Fruit fly (Drosophila melanogaster) whole organism, embryonic: ENCODE data around the gene Pex7.

Experiments used
- BtbVII ChIP-seq: fragments of 200-800 bp; sonication (Bioruptor generic); optimal IDR thresholded peaks from 3 replicates; lab custom pipeline; 2017; ENCODE audit warnings: missing biosample characterization, mild to moderate bottlenecking, missing genetic modification characterization
- CG10431 ChIP-seq: fragments of 200-800 bp; sonication (Bioruptor generic); optimal IDR thresholded peaks from 3 replicates; lab custom pipeline; 2018; ENCODE audit warnings: missing biosample characterization, mild to moderate bottlenecking, missing genetic modification characterization
- CG12071 ChIP-seq: fragments of 200-800 bp; sonication (Bioruptor generic); optimal IDR thresholded peaks from 3 replicates; lab custom pipeline; 2018; ENCODE audit warnings: missing biosample characterization, mild to moderate bottlenecking, missing genetic modification characterization
- CG12744 ChIP-seq: fragments of 200-800 bp; sonication (Bioruptor generic); optimal IDR thresholded peaks from 2 replicates; lab custom pipeline; 2016; ENCODE audit warnings: missing biosample characterization, missing genetic modification characterization
- CG12769 ChIP-seq: fragments of 200-800 bp; sonication (Bioruptor generic); optimal IDR thresholded peaks from 2 replicates; lab custom pipeline; 2019; ENCODE audit warnings: missing biosample characterization, mild to moderate bottlenecking, missing genetic modification characterization, moderate library complexity
- CG13424 ChIP-seq: fragments of 200-800 bp; sonication (Bioruptor generic); optimal IDR thresholded peaks from 2 replicates; lab custom pipeline; 2019; ENCODE audit warnings: missing biosample characterization, mild to moderate bottlenecking, missing genetic modification characterization, moderate library complexity
- CG13775 ChIP-seq: fragments of 200-800 bp; sonication (Bioruptor generic); optimal IDR thresholded peaks from 3 replicates; lab custom pipeline; 2017; ENCODE audit warnings: missing biosample characterization, mild to moderate bottlenecking, missing genetic modification characterization
- CG14441 ChIP-seq: fragments of 200-800 bp; sonication (Bioruptor generic); IDR thresholded peaks from 2 replicates; pipeline ENCODE4 v1.3.6; 2022; ENCODE audit warnings: missing biosample characterization, missing genetic modification characterization
- CG34224 ChIP-seq: fragments of 200-800 bp; sonication (Bioruptor generic); IDR thresholded peaks from 3 replicates; pipeline ENCODE4 v1.3.6; 2022; ENCODE audit warnings: missing biosample characterization, missing genetic modification characterization; ENCODE audit not compliant: partially characterized antibody
- CG4404 ChIP-seq: fragments of 200-800 bp; sonication (Bioruptor generic); IDR thresholded peaks from 2 replicates; pipeline ENCODE4 v1.3.6; 2022; ENCODE audit warnings: missing biosample characterization, missing genetic modification characterization
- CG6813 ChIP-seq: fragments of 200-800 bp; sonication (Bioruptor generic); optimal IDR thresholded peaks from 2 replicates; lab custom pipeline; 2017; ENCODE audit warnings: missing biosample characterization, missing genetic modification characterization, mild to moderate bottlenecking, moderate library complexity, missing genetic modification reagents
- CG7372 ChIP-seq: fragments of 200-800 bp; sonication (Bioruptor generic); IDR thresholded peaks from 2 replicates; pipeline ENCODE4 v1.3.6; 2022; ENCODE audit warnings: missing biosample characterization, missing genetic modification characterization
- CG7745 ChIP-seq: fragments of 200-800 bp; sonication (Bioruptor generic); optimal IDR thresholded peaks from 2 replicates; lab custom pipeline; 2018; ENCODE audit warnings: missing biosample characterization, mild to moderate bottlenecking, missing genetic modification characterization, moderate library complexity
- CG7987 ChIP-seq: fragments of 200-800 bp; sonication (Bioruptor generic); optimal IDR thresholded peaks from 2 replicates; lab custom pipeline; 2018; ENCODE audit warnings: missing biosample characterization, mild to moderate bottlenecking, missing genetic modification characterization, moderate library complexity
- CG8281 ChIP-seq: fragments of 200-800 bp; sonication (Bioruptor generic); optimal IDR thresholded peaks from 2 replicates; lab custom pipeline; 2018; ENCODE audit warnings: missing biosample characterization, mild to moderate bottlenecking, missing genetic modification characterization, moderate library complexity
- Fer1 ChIP-seq: fragments of 200-800 bp; sonication (Bioruptor generic); optimal IDR thresholded peaks from 2 replicates; lab custom pipeline; 2017; ENCODE audit warnings: missing biosample characterization, mild to moderate bottlenecking, missing genetic modification characterization
- Fer2 ChIP-seq: fragments of 200-800 bp; sonication (Bioruptor generic); optimal IDR thresholded peaks from 2 replicates; lab custom pipeline; 2018; ENCODE audit warnings: missing biosample characterization, mild to moderate bottlenecking, missing genetic modification characterization, moderate library complexity
- HmgZ ChIP-seq: fragments of 200-800 bp; sonication (Bioruptor generic); optimal IDR thresholded peaks from 2 replicates; lab custom pipeline; 2018; ENCODE audit warnings: missing biosample characterization, mild to moderate bottlenecking, missing genetic modification characterization
- Hmx ChIP-seq: fragments of 200-800 bp; sonication (Bioruptor generic); optimal IDR thresholded peaks from 2 replicates; lab custom pipeline; 2016; ENCODE audit warnings: missing biosample characterization, missing genetic modification characterization
- Jarid2 ChIP-seq: fragments of 200-800 bp; sonication (Bioruptor generic); optimal IDR thresholded peaks from 3 replicates; lab custom pipeline; 2017; ENCODE audit warnings: mild to moderate bottlenecking, missing biosample characterization, missing genetic modification reagents, missing genetic modification characterization
- Oaz ChIP-seq: fragments of 200-800 bp; sonication (Bioruptor generic); IDR thresholded peaks from 2 replicates; pipeline ENCODE4 v1.3.6; 2022; ENCODE audit warnings: missing biosample characterization, missing genetic modification characterization
- Opbp ChIP-seq: fragments of 200-800 bp; sonication (Bioruptor generic); IDR thresholded peaks from 3 replicates; pipeline ENCODE4 v1.3.6; 2022; ENCODE audit warnings: missing biosample characterization, missing genetic modification characterization; ENCODE audit not compliant: partially characterized antibody
- al ChIP-seq: fragments of 200-800 bp; sonication (Bioruptor generic); IDR thresholded peaks from 2 replicates; pipeline ENCODE4 v1.3.6; 2022; ENCODE audit warnings: missing biosample characterization, missing genetic modification characterization
- bcd ChIP-seq: fragments of 200-800 bp; sonication (Bioruptor generic); optimal IDR thresholded peaks from 2 replicates; lab custom pipeline; 2017; ENCODE audit warnings: missing biosample characterization, mild to moderate bottlenecking, missing genetic modification characterization
- bowl ChIP-seq: fragments of 200-800 bp; sonication (Bioruptor generic); IDR thresholded peaks from 2 replicates; pipeline ENCODE4 v1.3.6; 2022; ENCODE audit warnings: missing biosample characterization, missing genetic modification characterization
- br ChIP-seq: fragments of >200 bp; optimal IDR thresholded peaks from 2 replicates; lab custom pipeline; 2017
- cad ChIP-seq: fragments of >200 bp; optimal IDR thresholded peaks from 2 replicates; lab custom pipeline; 2017; ENCODE audit warnings: missing biosample characterization, missing genetic modification characterization
- disco-r ChIP-seq: fragments of 200-800 bp; sonication (Bioruptor generic); optimal IDR thresholded peaks from 2 replicates; lab custom pipeline; 2016; ENCODE audit warnings: missing biosample characterization, missing genetic modification characterization
- dysf ChIP-seq: fragments of 200-800 bp; sonication (Bioruptor generic); IDR thresholded peaks from 3 replicates; pipeline ENCODE4 v1.3.6; 2022; ENCODE audit warnings: missing biosample characterization, missing genetic modification characterization
- ftz-f1 ChIP-seq: fragments of 200-800 bp; sonication (Bioruptor generic); optimal IDR thresholded peaks from 2 replicates; lab custom pipeline; 2016; ENCODE audit warnings: missing biosample characterization, missing genetic modification characterization
- gsb-n ChIP-seq: fragments of 200-800 bp; sonication (Bioruptor generic); optimal IDR thresholded peaks from 3 replicates; lab custom pipeline; 2018; ENCODE audit warnings: missing biosample characterization, mild to moderate bottlenecking, missing genetic modification characterization
- jigr1 ChIP-seq: fragments of 200-800 bp; sonication (Bioruptor generic); IDR thresholded peaks from 3 replicates; pipeline ENCODE4 v1.3.6; 2022; ENCODE audit warnings: missing biosample characterization, missing genetic modification characterization
- lbe ChIP-seq: fragments of 200-800 bp; sonication (Bioruptor generic); optimal IDR thresholded peaks from 2 replicates; lab custom pipeline; 2016; ENCODE audit warnings: missing biosample characterization, mild to moderate bottlenecking, missing genetic modification characterization
- lilli ChIP-seq: fragments of 200-800 bp; sonication (Bioruptor generic); optimal IDR thresholded peaks from 3 replicates; lab custom pipeline; 2016; ENCODE audit warnings: missing biosample characterization, missing genetic modification characterization
- nerfin-1 ChIP-seq: fragments of 200-800 bp; sonication (Bioruptor generic); optimal IDR thresholded peaks from 3 replicates; lab custom pipeline; 2019; ENCODE audit warnings: missing biosample characterization, mild to moderate bottlenecking, missing genetic modification characterization, moderate library complexity
- pfk ChIP-seq: fragments of 200-800 bp; sonication (Bioruptor generic); optimal IDR thresholded peaks from 2 replicates; lab custom pipeline; 2018; ENCODE audit warnings: missing biosample characterization, mild to moderate bottlenecking, missing genetic modification characterization, moderate library complexity
- repo ChIP-seq: fragments of 200-800 bp; sonication (Bioruptor generic); optimal IDR thresholded peaks from 2 replicates; lab custom pipeline; 2016; ENCODE audit warnings: missing biosample characterization, missing genetic modification characterization
- salm ChIP-seq: fragments of 200-800 bp; sonication (Bioruptor generic); optimal IDR thresholded peaks from 2 replicates; lab custom pipeline; 2018; ENCODE audit warnings: missing biosample characterization, mild to moderate bottlenecking, missing genetic modification characterization
- sima ChIP-seq: fragments of 200-800 bp; sonication (Bioruptor generic); optimal IDR thresholded peaks from 2 replicates; lab custom pipeline; 2016; ENCODE audit warnings: missing biosample characterization, missing genetic modification characterization
- sisA ChIP-seq: fragments of 200-800 bp; sonication (Bioruptor generic); IDR thresholded peaks from 2 replicates; pipeline ENCODE4 v1.3.6; 2022; ENCODE audit warnings: missing biosample characterization, missing genetic modification characterization
- sna ChIP-seq: fragments of 200-800 bp; sonication (Bioruptor generic); IDR thresholded peaks from 2 replicates; pipeline ENCODE4 v1.3.6; 2022; ENCODE audit warnings: missing biosample characterization, missing genetic modification characterization; ENCODE audit not compliant: partially characterized antibody
- sob ChIP-seq: fragments of 200-800 bp; sonication (Bioruptor generic); IDR thresholded peaks from 2 replicates; pipeline ENCODE4 v1.3.6; 2022; ENCODE audit warnings: missing biosample characterization, missing genetic modification characterization
- sqz ChIP-seq: fragments of 200-800 bp; sonication (Bioruptor generic); optimal IDR thresholded peaks from 3 replicates; lab custom pipeline; 2018; ENCODE audit warnings: missing biosample characterization, mild to moderate bottlenecking, missing genetic modification characterization
- ssp ChIP-seq: fragments of 200-800 bp; sonication (Bioruptor generic); IDR thresholded peaks from 2 replicates; pipeline ENCODE4 v1.3.6; 2022; ENCODE audit warnings: missing biosample characterization, missing genetic modification characterization
- sug ChIP-seq: fragments of 200-800 bp; optimal IDR thresholded peaks from 2 replicates; lab custom pipeline; 2019; ENCODE audit warnings: missing biosample characterization, mild to moderate bottlenecking, missing genetic modification characterization, moderate library complexity
- tna ChIP-seq: fragments of 200-800 bp; sonication (Bioruptor generic); IDR thresholded peaks from 2 replicates; pipeline ENCODE4 v1.3.6; 2022; ENCODE audit warnings: missing biosample characterization, missing genetic modification characterization; ENCODE audit not compliant: partially characterized antibody
- tx ChIP-seq: fragments of 200-800 bp; sonication (Bioruptor generic); optimal IDR thresholded peaks from 2 replicates; lab custom pipeline; 2016; ENCODE audit warnings: missing biosample characterization, missing genetic modification characterization
- unc-4 ChIP-seq: fragments of 200-800 bp; sonication (Bioruptor generic); IDR thresholded peaks from 2 replicates; pipeline ENCODE4 v1.3.6; 2022; ENCODE audit warnings: missing biosample characterization, missing genetic modification characterization; ENCODE audit not compliant: partially characterized antibody
- vnd ChIP-seq: fragments of 200-800 bp; sonication (Bioruptor generic); IDR thresholded peaks from 3 replicates; pipeline ENCODE4 v1.3.6; 2022; ENCODE audit warnings: missing biosample characterization, missing genetic modification characterization; ENCODE audit not compliant: partially characterized antibody

Gene Pex7

dm6 chr3L:8600752-8601433 lies 46.1 kb upstream of the Pex7 start, which contains the start of the genes Nelf-E and RpL14 (continued):
- TF ChIP-seq CG7987 (GFP tag; lab: Kevin White, UChicago) (peak; percentile 99), lbe (GFP tag; lab: Kevin White, UChicago) (peak; percentile 90), CG13424 (tag; lab: Kevin White, UChicago) (peak; percentile 83), tx (GFP tag; lab: Kevin White, UChicago) (peak; percentile 90), Opbp (GFP tag; lab: Robert Waterston, UW) (peak; percentile 61; the same call in 1 of the 3 replicates), lilli (GFP tag; lab: Kevin White, UChicago) (peak; percentile 91), Oaz (peak; percentile 89), gsb-n (peak; percentile 96), cad (no peak), CG6813 (GFP tag; lab: Kevin White, UChicago) (peak; percentile 98), nerfin-1 (peak; percentile 92), HmgZ (tag; lab: Kevin White, UChicago) (peak; percentile 98), CG34224 (0 out of 3 replicates have a peak, but pooled peaks have one; percentile 49), CG7372 (peak; percentile 91), br (lab: Kevin White, UChicago) (no peak), jigr1 (GFP tag; lab: Robert Waterston, UW) (no peak), CG14441 (GFP tag; lab: Robert Waterston, UW) (peak; percentile 87), bowl (GFP tag; lab: Robert Waterston, UW) (peak; percentile 87), ssp (peak; percentile 84), al (GFP tag; lab: Robert Waterston, UW) (peak; percentile 89), salm (tag; lab: Kevin White, UChicago) (peak; percentile 89), tna (GFP tag; lab: Robert Waterston, UW) (no peak), Fer1 (GFP tag; lab: Kevin White, UChicago) (peak; percentile 97), pfk (GFP tag; lab: Kevin White, UChicago) (peak; percentile 85), sna (GFP tag; lab: Robert Waterston, UW) (peak; percentile 31; the same call in 1 of the 2 replicates), CG7745 (tag; lab: Kevin White, UChicago) (peak; percentile 41), Fer2 (tag; lab: Kevin White, UChicago) (peak; percentile 90), repo (GFP tag; lab: Kevin White, UChicago) (peak; percentile 96), CG12071 (GFP tag; lab: Kevin White, UChicago) (peak; percentile 97), CG4404 (GFP tag; lab: Robert Waterston, UW) (peak; percentile 73), Jarid2 (GFP tag; lab: Kevin White, UChicago) (peak; percentile 90), Hmx (GFP tag; lab: Kevin White, UChicago) (no peak), vnd (GFP tag; lab: Robert Waterston, UW) (peak; percentile 35; the same call in 1 of the 3 replicates), CG8281 (tag; lab: Kevin White, UChicago) (peak; percentile 72), CG12744 (GFP tag; lab: Kevin White, UChicago) (peak; percentile 89), unc-4 (GFP tag; lab: Robert Waterston, UW) (peak; percentile 62), ftz-f1 (GFP tag; lab: Kevin White, UChicago) (peak; percentile 89), disco-r (GFP tag; lab: Kevin White, UChicago) (peak; percentile 95), BtbVII (GFP tag; lab: Kevin White, UChicago) (peak; percentile 96), sob (peak; percentile 98), CG13775 (peak; percentile 97), bcd (peak; percentile 97), sisA (peak; percentile 75), sqz (no peak), sug (tag; lab: Kevin White, UChicago) (peak; percentile 94), CG10431 (GFP tag; lab: Kevin White, UChicago) (peak; percentile 94), dysf (GFP tag; lab: Robert Waterston, UW) (peak; percentile 92), sima (GFP tag; lab: Kevin White, UChicago) (peak; percentile 87), CG12769 (tag; lab: Kevin White, UChicago) (peak; percentile 96)
